Fruit fly (Drosophila melanogaster) whole organism, pupa: ENCODE results near the gene CG45544.

Source experiments
- CG17806 ChIP-seq: fragments of 200-800 bp; sonication (Bioruptor generic); optimal IDR thresholded peaks from 2 replicates; lab custom pipeline; 2018; ENCODE audit warnings: missing biosample characterization, mild to moderate bottlenecking, missing genetic modification characterization, moderate library complexity
- CG9948 ChIP-seq: fragments of 200-800 bp; sonication (Bioruptor generic); optimal IDR thresholded peaks from 2 replicates; lab custom pipeline; 2018; ENCODE audit warnings: missing biosample characterization, mild to moderate bottlenecking, missing genetic modification characterization, moderate library complexity
- D1 ChIP-seq: fragments of 200-800 bp; sonication (Bioruptor generic); optimal IDR thresholded peaks from 2 replicates; lab custom pipeline; 2018; ENCODE audit warnings: missing biosample characterization, mild to moderate bottlenecking, missing genetic modification characterization, moderate library complexity
- Pif1B ChIP-seq: fragments of 200-800 bp; sonication (Bioruptor generic); optimal IDR thresholded peaks from 3 replicates; lab custom pipeline; 2016; ENCODE audit warnings: missing biosample characterization, missing genetic modification characterization

- TF ChIP-seq D1 (tag; lab: Kevin White, UChicago), result peak; percentile 74
- TF ChIP-seq CG17806 (tag; lab: Kevin White, UChicago), result peak; percentile 89
- peak; percentile 60 for TF ChIP-seq Pif1B
- TF ChIP-seq CG9948 (tag; lab: Kevin White, UChicago), result peak; percentile 87
These were observed 21.5 kb downstream of the CG45544 start for dm6 chr3R:29277748-29278147.
